Worm (Caenorhabditis elegans) whole organism, L3 larva: ENCODE results near the gene mbf-1.
A peak's percentile ranks its signal among the peaks of the same experiment; 100 is the strongest.

ENCODE experiments used
- R02D3.7 ChIP-seq: fragments of 150-350 bp; optimal IDR thresholded peaks from 2 replicates; lab custom pipeline; 2014; ENCODE audit warnings: missing biosample characterization, missing genetic modification characterization
- ZK546.5 ChIP-seq: sonication (generic microtip); optimal IDR thresholded peaks from 2 replicates; lab custom pipeline; 2017; ENCODE audit warnings: missing biosample characterization, missing genetic modification characterization
- aly-2 ChIP-seq: fragments of 150-350 bp; optimal IDR thresholded peaks from 2 replicates; lab custom pipeline; 2014; ENCODE audit warnings: missing biosample characterization, missing genetic modification characterization
- ceh-28 ChIP-seq: fragments of 150-350 bp; optimal IDR thresholded peaks from 2 replicates; lab custom pipeline; 2014; ENCODE audit warnings: missing biosample characterization, missing genetic modification reagents, missing genetic modification characterization
- daf-12 ChIP-seq: fragments of 150-350 bp; optimal IDR thresholded peaks from 2 replicates; lab custom pipeline; 2014; ENCODE audit warnings: missing biosample characterization, missing genetic modification reagents, missing genetic modification characterization
- egl-5 ChIP-seq: fragments of 150-350 bp; optimal IDR thresholded peaks from 2 replicates; lab custom pipeline; 2017; ENCODE audit warnings: missing biosample characterization, missing genetic modification reagents, missing genetic modification characterization, inconsistent platforms
- elt-1 ChIP-seq: fragments of 150-350 bp; optimal IDR thresholded peaks from 2 replicates; lab custom pipeline; 2014; ENCODE audit warnings: missing biosample characterization, missing genetic modification characterization
- elt-2 ChIP-seq: sonication (generic microtip); optimal IDR thresholded peaks from 2 replicates; lab custom pipeline; 2016; ENCODE audit warnings: missing genetic modification reagents, mild to moderate bottlenecking, missing genetic modification characterization, missing compliant biosample characterization
- elt-3 ChIP-seq, 3 experiments: fragments of 150-350 bp in 1 of 3; sonication (generic microtip) in 2 of 3; optimal IDR thresholded peaks; 2 replicates in 2 of 3; 4 replicates in 1 of 3; lab custom pipeline; 2014 to 2017; ENCODE audit warnings: missing biosample characterization in 3 of 3, missing genetic modification characterization in 3 of 3
- eor-1 ChIP-seq, 2 experiments: fragments of 150-350 bp; optimal IDR thresholded peaks; 2 replicates each; lab custom pipeline; 2014 to 2018; ENCODE audit warnings: missing biosample characterization in 2 of 2, missing genetic modification characterization in 2 of 2
- fkh-10 ChIP-seq: sonication (generic microtip); optimal IDR thresholded peaks from 2 replicates; lab custom pipeline; 2017; ENCODE audit warnings: missing biosample characterization, missing genetic modification reagents, missing genetic modification characterization
- fkh-2 ChIP-seq: fragments of 150-350 bp; optimal IDR thresholded peaks from 2 replicates; lab custom pipeline; 2014; ENCODE audit warnings: missing biosample characterization, missing genetic modification reagents, missing genetic modification characterization
- hmg-11 ChIP-seq: sonication (generic microtip); optimal IDR thresholded peaks from 2 replicates; lab custom pipeline; 2016; ENCODE audit warnings: missing genetic modification characterization, missing compliant biosample characterization
- jun-1 ChIP-seq: fragments of 150-350 bp; optimal IDR thresholded peaks from 2 replicates; lab custom pipeline; 2014; ENCODE audit warnings: missing biosample characterization, missing genetic modification reagents, missing genetic modification characterization
- lin-15B ChIP-seq: fragments of 150-350 bp; optimal IDR thresholded peaks from 2 replicates; lab custom pipeline; 2014; ENCODE audit warnings: missing biosample characterization, missing genetic modification characterization
- lin-39 ChIP-seq: fragments of 150-350 bp; optimal IDR thresholded peaks from 2 replicates; lab custom pipeline; 2018; ENCODE audit warnings: missing biosample characterization, missing genetic modification reagents, missing genetic modification characterization
- lsy-12 ChIP-seq: sonication (generic microtip); optimal IDR thresholded peaks from 2 replicates; lab custom pipeline; 2016; ENCODE audit warnings: mild to moderate bottlenecking, missing genetic modification characterization, missing compliant biosample characterization
- mml-1 ChIP-seq: fragments of 150-350 bp; sonication (generic microtip); optimal IDR thresholded peaks from 3 replicates; lab custom pipeline; 2014; ENCODE audit warnings: missing biosample characterization, missing genetic modification characterization
- nfya-1 ChIP-seq: sonication (generic microtip); optimal IDR thresholded peaks from 2 replicates; lab custom pipeline; 2017; ENCODE audit warnings: missing genetic modification characterization, mild to moderate bottlenecking, missing compliant biosample characterization, antibody characterized with exemption, moderate library complexity; ENCODE audit not compliant: insufficient read depth
- nhr-11 ChIP-seq: fragments of 150-350 bp; optimal IDR thresholded peaks from 2 replicates; lab custom pipeline; 2014; ENCODE audit warnings: missing biosample characterization, missing genetic modification characterization
- nhr-12 ChIP-seq: fragments of 150-350 bp; optimal IDR thresholded peaks from 2 replicates; lab custom pipeline; 2014; ENCODE audit warnings: missing biosample characterization, missing genetic modification characterization
- nhr-237 ChIP-seq: fragments of 150-350 bp; optimal IDR thresholded peaks from 2 replicates; lab custom pipeline; 2014; ENCODE audit warnings: missing biosample characterization, missing genetic modification characterization
- nhr-25 ChIP-seq: sonication (generic microtip); optimal IDR thresholded peaks from 2 replicates; lab custom pipeline; 2017; ENCODE audit warnings: missing biosample characterization, missing genetic modification characterization
- nhr-28 ChIP-seq: fragments of 150-350 bp; optimal IDR thresholded peaks from 2 replicates; lab custom pipeline; 2014; ENCODE audit warnings: missing biosample characterization, missing genetic modification characterization
- nhr-43 ChIP-seq: sonication (generic microtip); optimal IDR thresholded peaks from 2 replicates; lab custom pipeline; 2016; ENCODE audit warnings: mild to moderate bottlenecking, missing genetic modification characterization, missing compliant biosample characterization; ENCODE audit not compliant: poor library complexity, severe bottlenecking
- nhr-67 ChIP-seq: fragments of 150-350 bp; optimal IDR thresholded peaks from 2 replicates; lab custom pipeline; 2014; ENCODE audit warnings: missing biosample characterization, missing genetic modification characterization
- nhr-77 ChIP-seq: fragments of 150-350 bp; optimal IDR thresholded peaks from 2 replicates; lab custom pipeline; 2014; ENCODE audit warnings: missing biosample characterization, missing genetic modification characterization
- pha-4 ChIP-seq: fragments of 150-350 bp; optimal IDR thresholded peaks from 2 replicates; lab custom pipeline; 2014; ENCODE audit warnings: missing biosample characterization, missing genetic modification reagents, missing genetic modification characterization
- pqm-1 ChIP-seq: fragments of 150-350 bp; optimal IDR thresholded peaks from 2 replicates; lab custom pipeline; 2017; ENCODE audit warnings: missing biosample characterization, missing genetic modification characterization, inconsistent platforms
- skn-1 ChIP-seq: fragments of 150-350 bp; optimal IDR thresholded peaks from 2 replicates; lab custom pipeline; 2014; ENCODE audit warnings: missing biosample characterization, missing genetic modification characterization
- snpc-4 ChIP-seq: fragments of 150-350 bp; optimal IDR thresholded peaks from 2 replicates; lab custom pipeline; 2014; ENCODE audit warnings: missing biosample characterization, missing genetic modification characterization
- tbx-2 ChIP-seq: sonication (generic microtip); optimal IDR thresholded peaks from 2 replicates; lab custom pipeline; 2016; ENCODE audit warnings: mild to moderate bottlenecking, missing genetic modification characterization, missing compliant biosample characterization
- unc-39 ChIP-seq: sonication (generic microtip); optimal IDR thresholded peaks from 4 replicates; lab custom pipeline; 2017; ENCODE audit warnings: missing biosample characterization, missing genetic modification characterization
- unc-62 ChIP-seq: fragments of 150-350 bp; sonication (generic microtip); optimal IDR thresholded peaks from 4 replicates; lab custom pipeline; 2014; ENCODE audit warnings: missing biosample characterization, missing genetic modification reagents, missing genetic modification characterization
- ztf-4 ChIP-seq: fragments of 150-350 bp; optimal IDR thresholded peaks from 2 replicates; lab custom pipeline; 2014; ENCODE audit warnings: missing biosample characterization, missing genetic modification characterization

The mbf-1 gene

DNA sequence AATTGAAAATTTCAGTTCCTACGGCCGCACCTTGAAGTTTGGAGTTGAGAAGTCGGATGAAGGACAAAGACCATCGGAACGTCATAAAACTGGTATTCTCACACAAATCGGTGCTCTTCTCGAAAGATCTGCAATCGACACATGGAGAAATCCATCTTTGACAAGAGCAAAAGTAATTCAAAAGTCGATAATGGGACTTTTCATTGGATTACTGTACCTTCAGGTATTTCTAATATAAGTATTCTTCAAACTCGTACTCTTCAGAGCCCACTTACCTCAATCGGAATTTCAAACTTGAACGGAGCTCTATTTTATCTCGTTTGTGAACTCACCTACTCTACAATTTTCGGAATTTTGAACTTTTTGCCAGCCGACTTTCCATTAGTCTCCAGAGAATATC lies 8.1 kb downstream of the mbf-1 start:
- TF ChIP-seq pqm-1 (no peak), nhr-67 (tag; lab: Kevin White, UChicago) (no peak)

ce11 chrIV:11469698-11470591 lies 10.2 kb downstream of the mbf-1 start, which contains the start of the genes C10C6.13 and wht-2:
Gene C10C6.13, minus strand, starts transcription at chrIV:11469748.
Gene wht-2, plus strand, starts transcription at chrIV:11470436.
- TF ChIP-seq pqm-1 (peak; percentile 62), fkh-2 (tag; lab: Kevin White, UChicago) (no peak), aly-2 (tag; lab: Kevin White, UChicago) (no peak), lin-39 (no peak), nhr-237 (no peak), pha-4 (tag; lab: Kevin White, UChicago) (peak; percentile 19), elt-2 (tag; lab: Kevin White, UChicago) (peak; percentile 82)

- TF ChIP-seq lin-15B (tag; lab: Kevin White, UChicago) = no peak
- TF ChIP-seq nhr-77 (tag; lab: Kevin White, UChicago) = no peak
- TF ChIP-seq fkh-10 (GFP tag; lab: Kevin White, UChicago) = no peak
- TF ChIP-seq unc-62 (GFP tag; lab: Kevin White, UChicago) = no peak
- TF ChIP-seq nhr-25 (tag; lab: Kevin White, UChicago) = no peak
- no peak for TF ChIP-seq lin-39
- TF ChIP-seq fkh-2 (tag; lab: Kevin White, UChicago) = no peak
- no peak for TF ChIP-seq hmg-11 (tag; lab: Kevin White, UChicago)
- no peak for TF ChIP-seq skn-1 (tag; lab: Kevin White, UChicago)
- no peak for TF ChIP-seq unc-39
- no peak for TF ChIP-seq mml-1
- TF ChIP-seq nhr-67 (tag; lab: Kevin White, UChicago) = no peak
- TF ChIP-seq nhr-12 = no peak
- no peak for TF ChIP-seq ztf-4 (tag; lab: Kevin White, UChicago)
- no peak for TF ChIP-seq jun-1 (tag; lab: Kevin White, UChicago)
Observed at ce11 chrIV:11467413-11467812, 12.8 kb downstream of the mbf-1 start, which contains the start of gene C10C6.7. Gene C10C6.7, minus strand, starts transcription at chrIV:11467513.

- TF ChIP-seq skn-1 (tag; lab: Kevin White, UChicago) = no peak
- TF ChIP-seq tbx-2 (tag; lab: Kevin White, UChicago) = no peak
- no peak for TF ChIP-seq nhr-237
- no peak for TF ChIP-seq lsy-12 (tag; lab: Kevin White, UChicago)
- TF ChIP-seq daf-12 = no peak
- no peak for TF ChIP-seq ZK546.5 (tag; lab: Kevin White, UChicago)
- TF ChIP-seq lin-15B (tag; lab: Kevin White, UChicago) = no peak
- TF ChIP-seq pqm-1 = no peak
- TF ChIP-seq lin-39 = no peak
- no peak for TF ChIP-seq nfya-1
- no peak for TF ChIP-seq nhr-28 (tag; lab: Kevin White, UChicago)
- TF ChIP-seq nhr-77 (tag; lab: Kevin White, UChicago) = no peak
- no peak for TF ChIP-seq nhr-43 (tag; lab: Kevin White, UChicago)
- TF ChIP-seq ceh-28 = no peak
- TF ChIP-seq R02D3.7 = no peak
- TF ChIP-seq nhr-12 = no peak
- no peak for TF ChIP-seq ztf-4 (tag; lab: Kevin White, UChicago)
- no peak for TF ChIP-seq nhr-25 (tag; lab: Kevin White, UChicago)
- no peak for TF ChIP-seq jun-1 (tag; lab: Kevin White, UChicago)
Observed at ce11 chrIV:11465125-11465524, 15.0 kb downstream of the mbf-1 start, which contains the start of gene C10C6.3. Gene C10C6.3, minus strand, starts transcription at chrIV:11465225.

DNA sequence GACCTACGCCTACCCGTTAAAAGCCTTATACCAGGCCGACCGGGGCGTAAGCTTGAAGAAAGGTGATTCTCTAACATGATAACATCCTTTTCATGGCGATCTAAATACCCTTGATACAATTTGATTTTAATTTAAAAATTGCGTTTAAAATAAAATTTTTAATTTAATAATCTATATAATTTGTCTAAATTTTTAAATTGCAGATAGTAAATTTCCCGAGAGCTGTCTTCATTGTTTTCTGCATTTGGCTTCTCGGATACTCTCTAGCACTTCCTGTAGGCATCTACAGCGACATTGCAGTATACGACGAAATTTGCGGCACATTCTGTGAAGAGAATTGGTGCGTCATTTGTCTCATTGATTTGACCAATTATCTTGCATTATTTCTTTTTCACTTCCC lies 18.8 kb downstream of the mbf-1 start:
- TF ChIP-seq lin-39 (peak; percentile 19), eor-1 (tag; optimal IDR thresholded peaks at IDR 0.05; lab: Kevin White, UChicago) (no peak)

DNA sequence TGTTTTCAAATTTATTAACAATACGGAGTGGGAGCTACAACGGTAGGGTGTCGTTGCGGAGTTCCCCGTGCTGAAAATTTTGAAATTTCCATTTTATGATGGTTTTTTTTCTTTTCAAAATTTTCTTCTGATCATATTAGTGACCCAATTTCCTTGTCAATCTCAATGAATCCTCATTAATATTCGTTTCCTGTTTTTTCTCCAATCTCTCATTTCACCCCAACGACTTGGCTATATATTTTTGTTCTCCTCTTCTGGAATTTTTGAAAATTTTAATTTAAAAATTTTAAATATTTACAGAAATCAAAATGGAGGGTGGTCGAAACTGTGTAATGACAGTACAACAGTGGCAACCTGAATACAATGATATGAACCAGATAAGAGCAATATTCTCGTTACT lies 20.5 kb downstream of the mbf-1 start, which contains the start of gene npr-3:
TSS of gene npr-3 (plus strand) at position 301 of the 400 bp plus-strand sequence.
- TF ChIP-seq elt-3 (tag; optimal IDR thresholded peaks at IDR 0.05; lab: Kevin White, UChicago) (no peak), lsy-12 (tag; lab: Kevin White, UChicago) (no peak), elt-1 (tag; lab: Kevin White, UChicago) (no peak), ceh-28 (no peak), ztf-4 (tag; lab: Kevin White, UChicago) (no peak), nhr-11 (no peak), egl-5 (tag; lab: Kevin White, UChicago) (no peak), snpc-4 (tag; lab: Kevin White, UChicago) (no peak)
